Worm (Caenorhabditis elegans): ENCODE results near the gene sinh-1.
A peak's percentile ranks its signal among the peaks of the same experiment; 100 is the strongest.

The sinh-1 gene

DNA sequence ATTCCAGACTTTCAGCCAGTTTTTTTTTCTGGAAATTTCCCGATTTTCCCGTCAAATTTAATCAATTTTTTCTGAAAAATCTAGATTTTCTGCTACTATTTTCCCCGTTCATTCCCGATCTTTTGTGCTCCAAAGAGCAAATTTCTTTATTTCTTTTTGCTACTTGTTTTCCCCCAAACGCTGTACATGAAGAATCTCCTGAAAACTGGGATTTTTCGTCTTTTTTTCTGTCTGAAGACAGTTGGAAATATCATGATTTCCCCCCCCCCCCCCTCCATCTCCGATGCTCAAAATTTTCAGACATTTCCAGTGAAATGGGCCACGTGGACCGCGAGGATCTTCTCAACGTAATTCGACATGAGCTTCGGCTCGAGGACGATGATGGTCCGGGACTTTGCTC lies at the start of gene sinh-1:
sinh-1 (plus strand) TSS at position 301 of the 400 bp plus-strand sequence.
- no peak for TF ChIP-seq dao-5 (tag; optimal IDR thresholded peaks at IDR 0.05)
- no peak for TF ChIP-seq W03F9.2 (tag; optimal IDR thresholded peaks at IDR 0.05)

- no peak for TF ChIP-seq him-1 (tag; optimal IDR thresholded peaks at IDR 0.05)
- TF ChIP-seq W03F9.2 (tag; optimal IDR thresholded peaks at IDR 0.05): no peak
- TF ChIP-seq dao-5 (tag; optimal IDR thresholded peaks at IDR 0.05): no peak
Measured at ce11 chrII:12184857-12185256, 43.2 kb upstream of the sinh-1 start, which contains the start of gene Y57A10A.13. TSS of gene Y57A10A.13 (minus strand) at chrII:12184902.

DNA sequence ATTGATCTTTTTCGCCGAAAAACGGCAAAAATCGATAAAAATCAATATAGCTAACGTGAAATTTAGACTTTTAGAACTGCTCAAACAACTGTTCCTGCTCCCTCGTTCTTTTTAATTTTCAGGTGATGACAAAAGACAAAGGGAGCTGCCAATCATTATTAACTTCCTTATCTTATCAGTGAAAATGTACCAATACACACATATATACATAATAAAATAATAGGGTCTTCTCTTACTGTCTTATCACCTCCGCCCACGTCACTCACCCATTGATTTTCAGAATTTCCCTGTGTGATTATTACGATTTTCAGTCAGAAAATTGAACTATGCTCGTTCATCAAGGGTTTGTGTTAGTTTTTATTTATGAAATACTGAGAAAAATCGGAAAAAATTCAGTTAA lies 42.4 kb upstream of the sinh-1 start, which contains the start of gene Y57A10A.14:
Y57A10A.14 (plus strand) TSS at position 228 of the 400 bp plus-strand sequence.
- TF ChIP-seq W03F9.2 (tag; optimal IDR thresholded peaks at IDR 0.05) (no peak), him-1 (tag; optimal IDR thresholded peaks at IDR 0.05) (no peak), dao-5 (tag; optimal IDR thresholded peaks at IDR 0.05) (no peak)

ce11 chrII:12186726-12187125 lies 41.4 kb upstream of the sinh-1 start:
- TF ChIP-seq W03F9.2 (tag; optimal IDR thresholded peaks at IDR 0.05) (no peak), him-1 (tag; optimal IDR thresholded peaks at IDR 0.05) (no peak), dao-5 (tag; optimal IDR thresholded peaks at IDR 0.05) (no peak)

DNA sequence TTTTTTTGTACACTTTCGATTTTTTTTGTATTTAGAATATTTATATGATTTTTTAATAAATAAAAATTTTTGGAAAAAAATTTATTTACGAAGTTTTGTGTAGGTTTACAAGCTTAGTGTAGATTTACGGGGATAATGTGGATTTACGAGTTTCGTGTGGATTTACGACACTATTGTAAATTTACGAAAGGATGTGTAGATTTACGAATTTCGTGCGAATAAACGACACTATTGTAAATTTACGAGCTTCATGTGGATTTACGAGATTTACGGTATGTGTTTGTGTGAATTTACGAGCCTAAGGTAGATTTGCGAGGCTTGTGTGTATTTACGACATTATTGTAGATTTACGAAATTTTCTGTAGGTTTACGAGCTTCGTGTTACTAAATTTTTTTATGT lies 38.9 kb upstream of the sinh-1 start:
- TF ChIP-seq dao-5 (tag; optimal IDR thresholded peaks at IDR 0.05) (no peak), W03F9.2 (tag; optimal IDR thresholded peaks at IDR 0.05) (no peak), him-1 (tag; optimal IDR thresholded peaks at IDR 0.05) (no peak)

DNA sequence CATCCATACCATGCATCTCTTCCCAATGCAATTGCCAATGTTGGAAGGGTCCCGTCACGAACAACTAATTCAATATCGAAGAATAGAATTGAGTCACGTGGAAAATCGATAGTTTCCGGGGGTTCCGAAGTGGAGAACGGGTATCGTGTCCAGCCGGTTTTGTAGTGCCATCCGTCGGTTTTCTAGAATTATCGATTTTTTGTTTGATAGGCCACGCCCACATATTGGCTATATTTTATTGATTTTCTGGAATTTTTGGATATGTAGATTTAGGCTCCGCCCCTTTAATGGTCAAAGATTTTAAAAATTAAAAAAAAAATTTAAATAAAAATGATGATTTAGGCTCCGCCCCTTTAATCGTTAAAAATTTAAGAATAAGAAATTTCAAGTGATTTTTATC lies 28.9 kb upstream of the sinh-1 start:
- TF ChIP-seq W03F9.2 (tag; optimal IDR thresholded peaks at IDR 0.05) (no peak), him-1 (tag; optimal IDR thresholded peaks at IDR 0.05) (no peak), dao-5 (tag; optimal IDR thresholded peaks at IDR 0.05) (no peak)

ce11 chrII:12199912-12200637 lies 28.0 kb upstream of the sinh-1 start, which contains the start of gene polg-1:
TSS of gene polg-1 (minus strand) at chrII:12199962.
- TF ChIP-seq dao-5 (tag; optimal IDR thresholded peaks at IDR 0.05) (no peak), W03F9.2 (tag; optimal IDR thresholded peaks at IDR 0.05) (no peak), him-1 (tag; optimal IDR thresholded peaks at IDR 0.05) (no peak)

- no peak for TF ChIP-seq dao-5 (tag; optimal IDR thresholded peaks at IDR 0.05)
- no peak for TF ChIP-seq W03F9.2 (tag; optimal IDR thresholded peaks at IDR 0.05)
- no peak for TF ChIP-seq him-1 (tag; optimal IDR thresholded peaks at IDR 0.05)
Measured at ce11 chrII:12202281-12202680, 25.8 kb upstream of the sinh-1 start, which contains the start of gene trpp-5. TSS of gene trpp-5 (minus strand) at chrII:12202381.

DNA sequence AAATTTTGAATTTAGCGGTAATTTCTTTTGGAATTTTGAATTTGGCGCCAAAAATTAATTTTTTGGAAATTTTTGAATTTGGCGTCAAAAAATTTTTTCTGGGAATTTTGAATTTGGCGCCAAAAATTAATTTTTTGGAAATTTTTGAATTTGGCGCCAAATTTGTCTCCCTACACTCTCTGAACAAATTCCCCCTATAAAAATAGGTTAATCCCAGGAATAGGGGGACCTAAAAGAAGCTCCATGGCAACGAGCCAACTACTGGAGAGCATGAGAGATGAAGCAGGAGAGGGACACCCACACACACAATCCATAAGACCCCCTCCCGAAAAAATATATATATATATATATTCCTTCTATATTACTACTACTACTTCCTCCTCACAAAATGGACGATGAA lies 25.2 kb upstream of the sinh-1 start, which contains the start of gene aqp-12:
aqp-12 (plus strand) TSS at position 301 of the 400 bp plus-strand sequence.
- no peak for TF ChIP-seq dao-5 (tag; optimal IDR thresholded peaks at IDR 0.05)
- no peak for TF ChIP-seq W03F9.2 (tag; optimal IDR thresholded peaks at IDR 0.05)
- TF ChIP-seq him-1 (tag; optimal IDR thresholded peaks at IDR 0.05): no peak

DNA sequence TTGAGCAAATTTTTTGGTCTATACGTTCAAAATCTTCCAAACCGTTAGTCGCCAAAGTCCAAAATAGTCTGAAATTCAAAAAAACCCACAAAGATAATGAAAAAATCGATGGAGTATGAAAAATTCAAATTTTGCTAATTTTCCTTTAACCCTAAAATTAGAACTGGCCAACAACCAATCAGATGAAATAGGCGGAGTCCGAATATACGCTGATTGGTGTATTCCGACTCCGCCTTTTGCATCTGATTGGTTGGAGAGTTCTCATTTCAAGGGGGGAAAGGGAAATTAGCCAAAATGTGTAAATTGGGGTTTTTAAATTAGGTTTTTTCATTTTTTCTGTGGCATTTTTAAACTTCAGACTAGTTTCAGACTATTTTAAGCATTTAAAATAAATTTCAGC lies 23.5 kb upstream of the sinh-1 start:
- TF ChIP-seq W03F9.2 (tag; optimal IDR thresholded peaks at IDR 0.05) (no peak), dao-5 (tag; optimal IDR thresholded peaks at IDR 0.05) (no peak), him-1 (tag; optimal IDR thresholded peaks at IDR 0.05) (no peak)

ce11 chrII:12208741-12209140 lies 19.4 kb upstream of the sinh-1 start:
- TF ChIP-seq dao-5 (tag; optimal IDR thresholded peaks at IDR 0.05): no peak
- no peak for TF ChIP-seq W03F9.2 (tag; optimal IDR thresholded peaks at IDR 0.05)
- TF ChIP-seq him-1 (tag; optimal IDR thresholded peaks at IDR 0.05): no peak

DNA sequence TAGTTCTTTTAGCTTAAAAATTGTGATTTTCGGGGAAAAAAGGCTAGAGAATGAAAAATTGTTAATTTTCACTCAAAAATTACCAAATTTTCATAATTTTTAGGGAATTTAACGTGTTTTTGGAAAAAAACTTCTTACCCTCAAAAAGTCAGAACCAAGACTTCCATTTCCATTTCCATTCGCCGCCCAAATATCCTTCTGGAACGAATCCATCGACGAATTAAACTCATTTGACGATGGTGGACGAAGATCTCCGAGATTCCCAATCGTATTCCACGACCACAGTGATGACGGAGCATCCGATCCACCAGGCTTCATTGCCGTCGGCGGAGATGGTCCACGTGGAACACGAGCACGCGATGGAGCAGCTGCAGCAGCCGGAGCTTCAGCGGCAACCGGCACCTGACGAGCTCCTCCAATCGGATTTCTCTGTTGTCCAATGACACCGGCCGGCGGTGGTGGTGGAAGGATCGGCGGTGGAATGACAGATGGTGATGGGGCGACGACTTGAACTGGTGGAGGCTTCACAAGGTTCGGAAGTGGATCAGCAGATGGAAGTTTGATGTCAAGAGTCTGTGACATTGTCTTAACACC lies 16.4 kb upstream of the sinh-1 start:
- TF ChIP-seq him-1 (tag; optimal IDR thresholded peaks at IDR 0.05) (no peak), dao-5 (tag; optimal IDR thresholded peaks at IDR 0.05) (no peak), W03F9.2 (tag; optimal IDR thresholded peaks at IDR 0.05) (no peak)

ce11 chrII:12214562-12214961 lies 13.5 kb upstream of the sinh-1 start:
- TF ChIP-seq W03F9.2 (tag; optimal IDR thresholded peaks at IDR 0.05): no peak

DNA sequence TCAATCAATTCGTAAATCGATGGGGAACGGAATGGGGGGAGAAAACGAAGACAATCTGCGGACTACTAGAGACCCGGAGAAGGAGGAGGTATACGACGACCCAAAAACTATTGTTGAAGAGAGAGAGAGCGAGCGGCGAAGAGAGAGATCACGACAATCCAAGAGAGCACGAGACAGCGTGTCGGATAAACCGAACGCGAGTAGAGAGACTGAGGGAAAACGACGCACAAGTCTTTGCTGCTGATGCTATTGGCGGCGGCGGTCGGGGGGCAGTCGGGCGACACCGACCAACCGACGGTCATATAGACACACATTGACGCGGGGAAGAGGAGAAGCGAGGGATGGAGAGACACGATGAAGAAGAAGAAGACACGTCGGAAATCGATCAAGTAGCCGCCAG lies 5.6 kb upstream of the sinh-1 start:
- TF ChIP-seq W03F9.2 (tag; optimal IDR thresholded peaks at IDR 0.05): peak; percentile 20
- peak; percentile 5 for TF ChIP-seq him-1 (tag; optimal IDR thresholded peaks at IDR 0.05)
- peak; percentile 31 for TF ChIP-seq dao-5 (tag; optimal IDR thresholded peaks at IDR 0.05)

All from whole organism, L4/young adult.